Fruit fly (Drosophila melanogaster): ENCODE data around the gene Meics.

The Meics gene

dm6 chr3L:13991314-13991713, 26.8 kb upstream of the Meics start:
- TF ChIP-seq CG4318 (GFP tag; optimal IDR thresholded peaks at IDR 0.05) (no peak), achi (GFP tag; optimal IDR thresholded peaks at IDR 0.05) (no peak), spab (GFP tag; optimal IDR thresholded peaks at IDR 0.05) (no peak), CG6854 (GFP tag; optimal IDR thresholded peaks at IDR 0.05) (no peak), CG10669 (GFP tag; optimal IDR thresholded peaks at IDR 0.05) (no peak), CG6163 (GFP tag; IDR thresholded peaks at IDR 0.05) (no peak), Hr4 (GFP tag; optimal IDR thresholded peaks at IDR 0.05) (no peak), CG8119 (GFP tag; IDR thresholded peaks at IDR 0.05) (no peak), Eip78C (GFP tag) (no peak), CG8319 (GFP tag; optimal IDR thresholded peaks at IDR 0.05) (no peak), CG7368 (GFP tag; optimal IDR thresholded peaks at IDR 0.05) (no peak)

DNA sequence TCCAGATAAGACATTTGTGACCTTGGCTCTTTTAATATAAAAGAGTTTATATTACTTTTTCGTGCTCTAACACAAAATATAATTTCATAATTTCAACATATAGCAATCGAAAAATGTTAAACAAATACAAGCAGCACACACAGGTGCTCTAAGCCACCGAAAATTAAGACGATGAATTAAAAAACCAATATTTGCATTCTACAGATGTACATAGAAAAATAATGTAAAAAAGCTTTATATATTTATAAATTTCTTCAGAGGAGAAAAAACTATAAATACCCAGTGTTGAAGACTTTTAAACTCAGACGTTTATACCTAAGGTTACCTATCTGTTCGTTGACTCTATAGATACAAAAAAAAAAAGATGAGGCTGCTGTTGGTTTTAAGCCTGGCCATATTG, 23.1 kb upstream of the Meics start, which contains the start of gene CG9040:
CG9040 (plus strand) TSS at position 301 of the 400 bp plus-strand sequence.
- TF ChIP-seq net (GFP tag; optimal IDR thresholded peaks at IDR 0.05) (no peak), Sox102F (GFP tag; optimal IDR thresholded peaks at IDR 0.05) (no peak), CG8632 (GFP tag; optimal IDR thresholded peaks at IDR 0.05) (no peak), cyc (GFP tag; optimal IDR thresholded peaks at IDR 0.05) (no peak), Smox (GFP tag; optimal IDR thresholded peaks at IDR 0.05) (no peak), Gug (GFP tag; IDR thresholded peaks at IDR 0.05) (no peak), CG4318 (GFP tag; optimal IDR thresholded peaks at IDR 0.05) (no peak), Sox15 (GFP tag; optimal IDR thresholded peaks at IDR 0.05) (no peak), Eip93F (GFP tag; optimal IDR thresholded peaks at IDR 0.05) (no peak), esn (GFP tag; optimal IDR thresholded peaks at IDR 0.05) (no peak), CG3032 (tag; optimal IDR thresholded peaks at IDR 0.05) (no peak), CG34406 (GFP tag; optimal IDR thresholded peaks at IDR 0.05) (no peak)

- TF ChIP-seq CG8119 (GFP tag; IDR thresholded peaks at IDR 0.05) (no peak), CG9139 (GFP tag; optimal IDR thresholded peaks at IDR 0.05) (no peak), Eip93F (GFP tag; optimal IDR thresholded peaks at IDR 0.05) (no peak), CG32006 (GFP tag; optimal IDR thresholded peaks at IDR 0.05) (no peak), eg (GFP tag; IDR thresholded peaks at IDR 0.05) (no peak)
Measured at dm6 chr3L:13986330-13986729, 21.8 kb upstream of the Meics start, which contains the start of gene CG17362. Gene CG17362, plus strand, starts transcription at chr3L:13986620.

dm6 chr3L:13982516-13982915, 18.0 kb upstream of the Meics start:
- TF ChIP-seq CG6854 (GFP tag; optimal IDR thresholded peaks at IDR 0.05) (no peak), net (GFP tag; optimal IDR thresholded peaks at IDR 0.05) (no peak), CG8319 (GFP tag; optimal IDR thresholded peaks at IDR 0.05) (no peak), Hr4 (GFP tag; optimal IDR thresholded peaks at IDR 0.05) (no peak)

DNA sequence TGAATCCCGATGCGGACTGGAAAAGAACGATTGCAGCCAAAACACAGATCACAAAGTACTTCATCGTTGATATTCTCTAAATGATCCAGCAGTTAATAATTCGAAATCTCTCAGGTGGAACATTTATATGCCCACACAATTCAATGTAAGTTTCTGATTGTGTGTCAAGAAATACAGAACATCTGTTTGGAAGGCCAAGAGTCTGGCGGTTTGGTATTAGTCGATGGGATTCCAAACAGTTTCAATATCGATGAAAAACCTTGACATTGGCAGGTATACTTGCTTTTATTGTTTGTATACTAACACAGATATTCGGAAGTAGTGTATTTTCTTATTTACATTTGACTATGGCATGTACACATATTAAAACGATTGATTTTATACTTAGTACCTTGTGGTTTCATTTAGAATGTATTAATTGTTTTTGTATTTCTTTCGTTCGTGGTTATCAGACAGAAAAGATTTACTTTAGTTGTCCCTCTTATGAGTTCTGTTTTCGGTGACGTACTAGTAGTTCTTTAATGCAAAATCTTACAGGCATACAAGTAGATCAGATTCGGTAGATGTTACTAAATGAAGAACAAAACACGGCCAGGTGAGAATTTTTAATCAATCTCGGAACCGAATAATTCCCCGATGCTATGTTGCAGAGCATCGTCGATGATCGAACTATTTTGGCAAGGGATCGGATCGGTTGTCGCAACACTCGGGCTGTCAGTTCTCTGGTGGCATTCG, 9.0 kb upstream of the Meics start, which contains the start of the genes CG13738 and Hsc70-1:
CG13738 (minus strand) TSS at position 101 of the 735 bp plus-strand sequence.
Hsc70-1 (plus strand) TSS at position 685 of the 735 bp plus-strand sequence.
- TF ChIP-seq CG8319 (GFP tag; optimal IDR thresholded peaks at IDR 0.05) = no peak
- TF ChIP-seq fd85E (GFP tag; optimal IDR thresholded peaks at IDR 0.05) = no peak
- TF ChIP-seq CG9139 (GFP tag; optimal IDR thresholded peaks at IDR 0.05) = no peak
- TF ChIP-seq Eip78C (GFP tag) = no peak
- no peak for TF ChIP-seq svp (GFP tag)
- no peak for TF ChIP-seq CG8119 (GFP tag; IDR thresholded peaks at IDR 0.05)
- TF ChIP-seq lz (GFP tag; optimal IDR thresholded peaks at IDR 0.05) = no peak
- no peak for TF ChIP-seq CG6808 (GFP tag; optimal IDR thresholded peaks at IDR 0.05)
- no peak for TF ChIP-seq CG10631 (GFP tag; optimal IDR thresholded peaks at IDR 0.05)
- no peak for TF ChIP-seq Sox15 (GFP tag; optimal IDR thresholded peaks at IDR 0.05)
- no peak for TF ChIP-seq CG1621 (tag; optimal IDR thresholded peaks at IDR 0.05)
- TF ChIP-seq Sox14 (GFP tag; optimal IDR thresholded peaks at IDR 0.05) = no peak
- TF ChIP-seq Gug (GFP tag; IDR thresholded peaks at IDR 0.05) = no peak
